Fruit fly (Drosophila melanogaster): ENCODE measurements around the gene CG5516.

Gene CG5516

dm6 chr3R:15989217-15989921 lies 25.7 kb downstream of the CG5516 start:
- no peak for TF ChIP-seq CG17801 (GFP tag; optimal IDR thresholded peaks at IDR 0.05; ENCODE audit: partially characterized antibody)

dm6 chr3R:15991593-15991992 lies 27.9 kb downstream of the CG5516 start:
- no peak for TF ChIP-seq CG17801 (GFP tag; optimal IDR thresholded peaks at IDR 0.05; ENCODE audit: partially characterized antibody)

- peak; percentile 18 for TF ChIP-seq CG17801 (GFP tag; optimal IDR thresholded peaks at IDR 0.05; ENCODE audit: partially characterized antibody)
Measured at dm6 chr3R:15993139-15993804, 29.6 kb downstream of the CG5516 start.

dm6 chr3R:15993815-15994572 lies 30.3 kb downstream of the CG5516 start:
- TF ChIP-seq CG17801 (GFP tag; optimal IDR thresholded peaks at IDR 0.05; ENCODE audit: partially characterized antibody), result no peak

dm6 chr3R:15994573-15994869 lies 30.8 kb downstream of the CG5516 start:
- no peak for TF ChIP-seq CG17801 (GFP tag; optimal IDR thresholded peaks at IDR 0.05; ENCODE audit: partially characterized antibody)

- no peak for TF ChIP-seq CG17801 (GFP tag; optimal IDR thresholded peaks at IDR 0.05; ENCODE audit: partially characterized antibody)
Measured at dm6 chr3R:15998972-15999721, 35.5 kb downstream of the CG5516 start.

- TF ChIP-seq CG17801 (GFP tag; optimal IDR thresholded peaks at IDR 0.05; ENCODE audit: partially characterized antibody), result peak; percentile 59
Measured at dm6 chr3R:16004015-16004414, 40.3 kb downstream of the CG5516 start.

dm6 chr3R:16004691-16005474 lies 41.2 kb downstream of the CG5516 start:
- TF ChIP-seq CG17801 (GFP tag; optimal IDR thresholded peaks at IDR 0.05; ENCODE audit: partially characterized antibody), result peak; percentile 8

dm6 chr3R:16005943-16006342 lies 42.3 kb downstream of the CG5516 start:
- peak; percentile 18 for TF ChIP-seq CG17801 (GFP tag; optimal IDR thresholded peaks at IDR 0.05; ENCODE audit: partially characterized antibody)

- no peak for TF ChIP-seq CG17801 (GFP tag; optimal IDR thresholded peaks at IDR 0.05; ENCODE audit: partially characterized antibody)
Measured at dm6 chr3R:16006806-16007556, 43.3 kb downstream of the CG5516 start.

- no peak for TF ChIP-seq CG17801 (GFP tag; optimal IDR thresholded peaks at IDR 0.05; ENCODE audit: partially characterized antibody)
Measured at dm6 chr3R:16008300-16008699, 44.6 kb downstream of the CG5516 start.

dm6 chr3R:16009030-16009429 lies 45.3 kb downstream of the CG5516 start, which contains the start of gene GATAe:
Gene GATAe (plus strand): TSS chr3R:16009105.
- no peak for TF ChIP-seq CG17801 (GFP tag; optimal IDR thresholded peaks at IDR 0.05; ENCODE audit: partially characterized antibody)

- no peak for TF ChIP-seq CG17801 (GFP tag; optimal IDR thresholded peaks at IDR 0.05; ENCODE audit: partially characterized antibody)
Measured at dm6 chr3R:16010009-16010505, 46.4 kb downstream of the CG5516 start.
